Worm (Caenorhabditis elegans) whole organism, late embryonic: ENCODE measurements around the gene ldh-1.
"Not testable (repeated sequence)": the region's sequence is repeated elsewhere in the genome, so short reads cannot be mapped to it uniquely, and the experiment has no call there.

ENCODE experiments used
- F13H6.1 ChIP-seq: sonication (generic microtip); optimal IDR thresholded peaks from 2 replicates; lab custom pipeline; 2016; ENCODE audit warnings: missing genetic modification characterization, missing compliant biosample characterization
- K02D7.2 ChIP-seq: sonication (generic microtip); optimal IDR thresholded peaks from 2 replicates; lab custom pipeline; 2017; ENCODE audit warnings: mild to moderate bottlenecking, missing genetic modification characterization, missing compliant biosample characterization
- K09A11.1 ChIP-seq: sonication (generic microtip); optimal IDR thresholded peaks from 2 replicates; lab custom pipeline; 2017; ENCODE audit warnings: antibody characterized with exemption, mild to moderate bottlenecking, missing genetic modification characterization, missing compliant biosample characterization; ENCODE audit not compliant: insufficient read depth
- T23F11.4 ChIP-seq: fragments of 200-800 bp; sonication (Bioruptor generic); optimal IDR thresholded peaks from 2 replicates; lab custom pipeline; 2018; ENCODE audit warnings: mild to moderate bottlenecking, missing genetic modification characterization, missing compliant biosample characterization
- ahr-1 ChIP-seq: sonication (generic microtip); optimal IDR thresholded peaks from 2 replicates; lab custom pipeline; 2016; ENCODE audit warnings: missing genetic modification characterization, missing compliant biosample characterization
- ceh-18 ChIP-seq: sonication (generic microtip); optimal IDR thresholded peaks from 2 replicates; lab custom pipeline; 2016; ENCODE audit warnings: missing genetic modification characterization, missing compliant biosample characterization
- ceh-22 ChIP-seq: sonication (generic microtip); optimal IDR thresholded peaks from 2 replicates; lab custom pipeline; 2017; ENCODE audit warnings: missing biosample characterization, missing genetic modification characterization
- ceh-24 ChIP-seq: sonication (generic microtip); optimal IDR thresholded peaks from 2 replicates; lab custom pipeline; 2016; ENCODE audit warnings: mild to moderate bottlenecking, missing genetic modification characterization, missing compliant biosample characterization
- ceh-30 ChIP-seq: fragments of 150-350 bp; optimal IDR thresholded peaks from 2 replicates; lab custom pipeline; 2014; ENCODE audit warnings: missing biosample characterization, missing genetic modification characterization
- ceh-34 ChIP-seq: sonication (generic microtip); optimal IDR thresholded peaks from 2 replicates; lab custom pipeline; 2016; ENCODE audit warnings: mild to moderate bottlenecking, missing genetic modification characterization, missing compliant biosample characterization
- ceh-45 ChIP-seq: fragments of 200-800 bp; sonication (Bioruptor generic); IDR thresholded peaks from 2 replicates; pipeline ENCODE4 v1.3.6; 2022; ENCODE audit warnings: missing genetic modification reagents, missing genetic modification characterization, missing compliant biosample characterization
- dmd-4 ChIP-seq: sonication (generic microtip); optimal IDR thresholded peaks from 2 replicates; lab custom pipeline; 2016; ENCODE audit warnings: borderline replicate concordance, missing genetic modification characterization, missing compliant biosample characterization
- elt-2 ChIP-seq: sonication (generic microtip); optimal IDR thresholded peaks from 2 replicates; lab custom pipeline; 2016; ENCODE audit warnings: missing genetic modification reagents, missing genetic modification characterization, missing compliant biosample characterization
- fax-1 ChIP-seq: sonication (generic microtip); optimal IDR thresholded peaks from 2 replicates; lab custom pipeline; 2016; ENCODE audit warnings: missing genotype, missing genetic modification characterization, missing compliant biosample characterization
- fkh-6 ChIP-seq: sonication (generic microtip); optimal IDR thresholded peaks from 2 replicates; lab custom pipeline; 2016; ENCODE audit warnings: missing genetic modification characterization, missing compliant biosample characterization
- gmeb-2 ChIP-seq: sonication (generic microtip); optimal IDR thresholded peaks from 2 replicates; lab custom pipeline; 2016; ENCODE audit warnings: missing genetic modification characterization, inconsistent platforms, missing compliant biosample characterization
- hlh-15 ChIP-seq: sonication (generic microtip); optimal IDR thresholded peaks from 2 replicates; lab custom pipeline; 2016; ENCODE audit warnings: missing genetic modification characterization, missing compliant biosample characterization
- hlh-30 ChIP-seq: sonication (generic microtip); optimal IDR thresholded peaks from 2 replicates; lab custom pipeline; 2017; ENCODE audit warnings: antibody characterized with exemption, missing genetic modification characterization, missing compliant biosample characterization; ENCODE audit not compliant: insufficient read depth
- lim-6 ChIP-seq: sonication (generic microtip); optimal IDR thresholded peaks from 2 replicates; lab custom pipeline; 2016; ENCODE audit warnings: missing genetic modification characterization, missing compliant biosample characterization
- lin-11 ChIP-seq: fragments of 200-800 bp; sonication (Bioruptor generic); optimal IDR thresholded peaks from 2 replicates; lab custom pipeline; 2018; ENCODE audit warnings: mild to moderate bottlenecking, missing genetic modification characterization, missing compliant biosample characterization
- mec-3 ChIP-seq: sonication (generic microtip); optimal IDR thresholded peaks from 2 replicates; lab custom pipeline; 2016; ENCODE audit warnings: borderline replicate concordance, missing genetic modification characterization, missing compliant biosample characterization
- nfya-1 ChIP-seq: sonication (generic microtip); optimal IDR thresholded peaks from 2 replicates; lab custom pipeline; 2017; ENCODE audit warnings: missing genetic modification characterization, mild to moderate bottlenecking, missing compliant biosample characterization, antibody characterized with exemption, moderate library complexity
- nhr-232 ChIP-seq: sonication (generic microtip); optimal IDR thresholded peaks from 2 replicates; lab custom pipeline; 2016; ENCODE audit warnings: missing genetic modification characterization, missing compliant biosample characterization
- npax-4 ChIP-seq: sonication (generic microtip); optimal IDR thresholded peaks from 2 replicates; lab custom pipeline; 2016; ENCODE audit warnings: missing genetic modification characterization, missing compliant biosample characterization
- pax-1 ChIP-seq: fragments of 150-350 bp; optimal IDR thresholded peaks from 2 replicates; lab custom pipeline; 2014; ENCODE audit warnings: missing biosample characterization, missing genetic modification characterization
- pha-4 ChIP-seq: fragments of 150-350 bp; optimal IDR thresholded peaks from 2 replicates; lab custom pipeline; 2018; ENCODE audit warnings: missing biosample characterization, missing genetic modification reagents, missing genetic modification characterization
- ref-2 ChIP-seq: sonication (generic microtip); optimal IDR thresholded peaks from 2 replicates; lab custom pipeline; 2016; ENCODE audit warnings: missing genetic modification characterization, missing compliant biosample characterization
- rnt-1 ChIP-seq: sonication (generic microtip); optimal IDR thresholded peaks from 2 replicates; lab custom pipeline; 2016; ENCODE audit warnings: missing genetic modification characterization, missing compliant biosample characterization
- sdc-2 ChIP-seq: sonication (generic microtip); optimal IDR thresholded peaks from 2 replicates; lab custom pipeline; 2016; ENCODE audit warnings: missing genotype, missing genetic modification characterization, missing compliant biosample characterization
- sox-4 ChIP-seq: sonication (generic microtip); optimal IDR thresholded peaks from 2 replicates; lab custom pipeline; 2017; ENCODE audit warnings: mild to moderate bottlenecking, missing genetic modification characterization, inconsistent platforms, missing compliant biosample characterization
- tbx-7 ChIP-seq: sonication (generic microtip); optimal IDR thresholded peaks from 2 replicates; lab custom pipeline; 2016; ENCODE audit warnings: missing genotype, missing genetic modification characterization, missing compliant biosample characterization
- unc-3 ChIP-seq, 2 experiments: fragments of 200-800 bp in 1 of 2; sonication (Bioruptor generic) in 1 of 2; sonication (generic microtip) in 1 of 2; conservative IDR thresholded peaks in 1 of 2; optimal IDR thresholded peaks in 1 of 2; 2 replicates each; pipeline versions ENCODE4 v1.3.6 to Lab custom; 2016 to 2022; ENCODE audit warnings: missing compliant biosample characterization in 2 of 2, missing genetic modification characterization in 2 of 2, missing genetic modification reagents in 1 of 2
- unc-42 ChIP-seq: sonication (generic microtip); optimal IDR thresholded peaks from 2 replicates; lab custom pipeline; 2016; ENCODE audit warnings: missing genotype, missing genetic modification characterization, missing compliant biosample characterization
- ztf-16 ChIP-seq: sonication (generic microtip); optimal IDR thresholded peaks from 2 replicates; lab custom pipeline; 2017; ENCODE audit warnings: missing genetic modification characterization, missing compliant biosample characterization

The ldh-1 gene

ce11 chrII:11759277-11759676 lies 35.3 kb downstream of the ldh-1 start, which contains the start of the genes F44E5.4 and F44E5.5 (continued):
- TF ChIP-seq unc-3 (GFP tag; conservative IDR thresholded peaks at IDR 0.05; lab: Robert Waterston, UW) (peak; percentile 79), rnt-1 (tag; lab: Kevin White, UChicago) (peak; percentile 59), gmeb-2 (tag; lab: Kevin White, UChicago) (peak; percentile 84), nfya-1 (tag; lab: Kevin White, UChicago) (peak; percentile 86), ceh-45 (GFP tag; lab: Robert Waterston, UW) (peak; percentile 65; the same call in 1 of the 2 replicates), ceh-34 (peak; percentile 81), lin-11 (tag; lab: Kevin White, UChicago) (peak; percentile 17), K02D7.2 (tag; lab: Kevin White, UChicago) (peak; percentile 55), T23F11.4 (peak; percentile 67), ref-2 (tag; lab: Kevin White, UChicago) (peak; percentile 85), ceh-18 (tag; lab: Kevin White, UChicago) (peak; percentile 68), ceh-22 (tag; lab: Kevin White, UChicago) (peak; percentile 48), hlh-30 (tag; lab: Kevin White, UChicago) (peak; percentile 56), elt-2 (peak; percentile 29)
- TF ChIP-seq unc-3 (tag; optimal IDR thresholded peaks at IDR 0.05; lab: Kevin White, UChicago) = not testable (repeated sequence)

DNA sequence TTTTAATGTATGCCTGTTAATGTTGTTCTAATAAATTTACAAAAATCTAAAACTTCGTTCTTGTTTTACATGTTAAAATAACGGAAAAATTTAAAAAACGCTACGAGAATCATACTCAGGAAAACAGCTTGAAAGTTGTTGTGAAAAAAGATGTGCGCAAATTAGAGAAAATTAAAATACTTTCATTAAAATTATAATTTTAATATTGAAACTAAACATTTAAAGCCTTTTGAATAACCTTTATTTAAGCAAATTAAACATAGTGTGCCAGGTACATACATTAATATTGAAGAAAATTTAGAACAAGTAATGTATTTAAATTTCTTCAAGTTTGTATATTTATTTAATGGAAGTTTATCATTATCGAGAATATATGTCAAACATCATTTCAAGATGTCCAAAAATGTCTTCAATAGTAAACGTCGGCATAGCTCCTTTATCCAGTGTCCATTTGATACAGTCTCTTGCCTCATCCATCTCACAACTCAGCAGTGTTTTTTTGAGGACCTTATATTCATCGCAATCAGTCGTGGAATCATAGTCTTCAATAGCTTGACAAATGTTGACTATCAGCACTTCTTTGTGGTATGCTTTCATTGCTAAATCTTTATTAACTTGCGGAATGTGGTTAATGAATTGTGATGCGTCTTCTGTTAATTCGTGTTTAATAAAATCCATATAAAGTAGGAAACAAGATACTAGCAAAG lies 38.0 kb downstream of the ldh-1 start:
- TF ChIP-seq lim-6 (tag; lab: Kevin White, UChicago) (no peak), ref-2 (tag; lab: Kevin White, UChicago) (no peak), K09A11.1 (tag; lab: Kevin White, UChicago) (no peak), tbx-7 (no peak), hlh-30 (tag; lab: Kevin White, UChicago) (no peak), sdc-2 (tag; lab: Kevin White, UChicago) (no peak), ceh-22 (tag; lab: Kevin White, UChicago) (no peak), ceh-18 (tag; lab: Kevin White, UChicago) (no peak), hlh-15 (tag; lab: Kevin White, UChicago) (no peak), ahr-1 (tag; lab: Kevin White, UChicago) (no peak), ztf-16 (no peak), npax-4 (no peak)

DNA sequence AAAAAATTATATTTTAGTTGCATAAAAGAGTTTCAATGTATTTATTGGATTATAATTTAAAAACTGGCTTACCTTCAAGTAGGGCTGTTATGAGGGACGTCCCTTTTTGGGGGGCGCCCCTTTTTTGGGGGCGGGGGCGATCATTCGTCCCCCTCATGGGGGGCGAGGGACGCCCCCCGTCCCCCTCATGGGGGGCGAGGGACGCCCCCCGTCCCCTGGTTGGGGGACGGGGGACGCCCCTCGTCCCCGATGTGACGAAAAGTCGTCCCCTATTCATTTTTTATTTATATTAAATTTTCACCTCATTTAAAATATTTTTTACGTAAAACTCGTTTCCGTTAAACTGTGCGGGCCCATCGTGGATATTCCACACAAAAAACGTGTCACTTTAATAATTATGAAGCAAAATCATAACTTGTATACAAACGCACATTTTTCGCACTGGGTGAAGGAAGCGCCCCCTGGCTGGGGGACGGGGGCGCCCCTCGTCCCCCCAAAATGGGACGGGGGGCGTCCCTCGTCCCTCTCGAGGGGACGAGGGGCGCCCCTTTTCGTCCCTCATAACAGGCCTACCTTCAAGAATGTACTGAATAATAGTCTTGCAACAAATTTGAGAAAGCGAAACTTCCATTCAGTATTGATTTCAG lies 41.6 kb downstream of the ldh-1 start:
- no peak for TF ChIP-seq dmd-4 (tag; lab: Kevin White, UChicago)
- no peak for TF ChIP-seq unc-42 (tag; lab: Kevin White, UChicago)
- no peak for TF ChIP-seq elt-2
- TF ChIP-seq mec-3 (tag; lab: Kevin White, UChicago) = no peak
- TF ChIP-seq ceh-24 (tag; lab: Kevin White, UChicago) = no peak
- no peak for TF ChIP-seq sox-4 (tag; lab: Kevin White, UChicago)
- no peak for TF ChIP-seq ceh-30 (tag; lab: Kevin White, UChicago)
- TF ChIP-seq F13H6.1 = no peak
- no peak for TF ChIP-seq npax-4
- TF ChIP-seq T23F11.4 = no peak
- no peak for TF ChIP-seq fax-1
- TF ChIP-seq ceh-45 (GFP tag; lab: Robert Waterston, UW) = no peak
- no peak for TF ChIP-seq pax-1 (tag; lab: Kevin White, UChicago)
- TF ChIP-seq nhr-232 (tag; lab: Kevin White, UChicago) = no peak
- no peak for TF ChIP-seq unc-3 (GFP tag; conservative IDR thresholded peaks at IDR 0.05; lab: Robert Waterston, UW)
- no peak for TF ChIP-seq unc-3 (tag; optimal IDR thresholded peaks at IDR 0.05; lab: Kevin White, UChicago)
- no peak for TF ChIP-seq pha-4 (tag; lab: Kevin White, UChicago)
- no peak for TF ChIP-seq fkh-6 (tag; lab: Kevin White, UChicago)
- TF ChIP-seq hlh-30 (tag; lab: Kevin White, UChicago) = no peak
- no peak for TF ChIP-seq tbx-7
